Worm (Caenorhabditis elegans) whole organism, L4 larva: ENCODE data around the gene npp-3.

ENCODE experiments used
- D1046.2 ChIP-seq: fragments of 200-800 bp; sonication (Bioruptor generic); IDR thresholded peaks from 2 replicates; pipeline ENCODE4 v1.3.6; 2022; ENCODE audit warnings: missing genetic modification characterization, missing compliant biosample characterization
- R02D3.7 ChIP-seq: fragments of 150-350 bp; sonication (generic microtip); optimal IDR thresholded peaks from 3 replicates; lab custom pipeline; 2014; ENCODE audit warnings: missing biosample characterization, missing genetic modification characterization
- daf-19 ChIP-seq: fragments of 200-800 bp; sonication (Bioruptor generic); conservative IDR thresholded peaks from 2 replicates; pipeline ENCODE4 v1.3.6; 2022; ENCODE audit warnings: missing genetic modification characterization, missing compliant biosample characterization
- dpl-1 ChIP-seq: fragments of 150-350 bp; optimal IDR thresholded peaks from 2 replicates; lab custom pipeline; 2014; ENCODE audit warnings: missing biosample characterization, missing genetic modification reagents, missing genetic modification characterization
- lin-15B ChIP-seq: fragments of 150-350 bp; sonication (generic microtip); optimal IDR thresholded peaks from 3 replicates; lab custom pipeline; 2014; ENCODE audit warnings: missing biosample characterization, missing genetic modification characterization
- mep-1 ChIP-seq: fragments of 150-350 bp; sonication (generic microtip); optimal IDR thresholded peaks from 3 replicates; lab custom pipeline; 2014; ENCODE audit warnings: missing biosample characterization, missing genetic modification characterization
- nhr-11 ChIP-seq: fragments of 150-350 bp; optimal IDR thresholded peaks from 2 replicates; lab custom pipeline; 2014; ENCODE audit warnings: missing biosample characterization, missing genetic modification characterization
- nhr-76 ChIP-seq: fragments of 150-350 bp; optimal IDR thresholded peaks from 2 replicates; lab custom pipeline; 2014; ENCODE audit warnings: missing biosample characterization, missing genetic modification characterization
- set-16 ChIP-seq: fragments of 200-800 bp; sonication (Bioruptor generic); IDR thresholded peaks from 2 replicates; pipeline ENCODE4 v1.3.6; 2022; ENCODE audit warnings: missing genetic modification reagents, missing genetic modification characterization, missing compliant biosample characterization
- unc-62 ChIP-seq, 3 experiments: fragments of 150-350 bp in 1 of 3; sonication (generic microtip); optimal IDR thresholded peaks in 2 of 3; peaks in 1 of 3; 1 replicate in 1 of 3; 2 replicates in 2 of 3; lab custom pipeline; 2014 to 2017; ENCODE audit warnings: missing biosample characterization in 3 of 3, missing genetic modification characterization in 3 of 3, missing genetic modification reagents in 3 of 3, missing genotype in 1 of 3

- TF ChIP-seq unc-62 (GFP tag; optimal IDR thresholded peaks at IDR 0.05 in 1 of 2; lab: Kevin White, UChicago): peak in 1 of 2 experiments; percentile 92
- no peak for TF ChIP-seq unc-62 (tag; optimal IDR thresholded peaks at IDR 0.05; lab: Kevin White, UChicago)
- no peak for TF ChIP-seq daf-19 (GFP tag; lab: Robert Waterston, UW)
- TF ChIP-seq R02D3.7 (tag; lab: Kevin White, UChicago): no peak
- TF ChIP-seq set-16: no peak
- no peak for TF ChIP-seq nhr-76 (tag; lab: Kevin White, UChicago)
- no peak for TF ChIP-seq mep-1
- no peak for TF ChIP-seq nhr-11 (tag; lab: Kevin White, UChicago)
- no peak for TF ChIP-seq lin-15B (tag; lab: Kevin White, UChicago)
- no peak for TF ChIP-seq dpl-1 (GFP tag; lab: Kevin White, UChicago)
- no peak for TF ChIP-seq D1046.2 (GFP tag; lab: Robert Waterston, UW)
These were observed 22.2 kb downstream of the npp-3 start for ce11 chrII:11852191-11852901.
